Worm (Caenorhabditis elegans) whole organism, early embryonic: Measurements from ENCODE around the gene bed-3.

Source experiments
- B0310.2 ChIP-seq: sonication (generic microtip); optimal IDR thresholded peaks from 2 replicates; lab custom pipeline; 2016; ENCODE audit warnings: mild to moderate bottlenecking, missing genetic modification characterization, missing compliant biosample characterization
- F13C5.2 ChIP-seq: sonication (generic microtip); optimal IDR thresholded peaks from 2 replicates; lab custom pipeline; 2017; ENCODE audit warnings: mild to moderate bottlenecking, missing genetic modification characterization, inconsistent platforms, missing compliant biosample characterization
- aly-1 ChIP-seq: sonication (generic microtip); optimal IDR thresholded peaks from 2 replicates; lab custom pipeline; 2016; ENCODE audit warnings: missing genetic modification characterization, missing compliant biosample characterization
- ama-1 ChIP-seq: fragments of 150-350 bp; optimal IDR thresholded peaks from 2 replicates; lab custom pipeline; 2014
- ceh-13 ChIP-seq: fragments of 200-800 bp; sonication (Bioruptor generic); optimal IDR thresholded peaks from 2 replicates; lab custom pipeline; 2018; ENCODE audit warnings: mild to moderate bottlenecking, missing genetic modification characterization, missing compliant biosample characterization
- ceh-36 ChIP-seq: sonication (generic microtip); optimal IDR thresholded peaks from 2 replicates; lab custom pipeline; 2016; ENCODE audit warnings: missing genetic modification characterization, inconsistent platforms, missing compliant biosample characterization
- ets-7 ChIP-seq: sonication (generic microtip); optimal IDR thresholded peaks from 2 replicates; lab custom pipeline; 2016; ENCODE audit warnings: missing genotype, missing genetic modification characterization, missing compliant biosample characterization
- flt-1 ChIP-seq: fragments of 200-800 bp; sonication (Bioruptor generic); IDR thresholded peaks from 2 replicates; pipeline ENCODE4 v1.3.6; 2022; ENCODE audit warnings: missing genetic modification characterization, missing compliant biosample characterization
- hmbx-1 ChIP-seq: sonication (generic microtip); optimal IDR thresholded peaks from 2 replicates; lab custom pipeline; 2016; ENCODE audit warnings: mild to moderate bottlenecking, missing genetic modification characterization, missing compliant biosample characterization
- hmg-4 ChIP-seq: fragments of 200-800 bp; sonication (Bioruptor generic); optimal IDR thresholded peaks from 2 replicates; lab custom pipeline; 2018; ENCODE audit warnings: mild to moderate bottlenecking, missing genetic modification characterization, missing compliant biosample characterization
- hnd-1 ChIP-seq: sonication (generic microtip); optimal IDR thresholded peaks from 2 replicates; lab custom pipeline; 2016; ENCODE audit warnings: missing genetic modification characterization, missing compliant biosample characterization
- pes-1 ChIP-seq: fragments of 200-800 bp; sonication (Bioruptor generic); IDR thresholded peaks from 2 replicates; pipeline ENCODE4 v1.3.6; 2022; ENCODE audit warnings: missing genetic modification reagents, missing genetic modification characterization, missing compliant biosample characterization
- scrt-1 ChIP-seq: fragments of 200-800 bp; sonication (Bioruptor generic); IDR thresholded peaks from 2 replicates; pipeline ENCODE4 v1.3.6; 2022; ENCODE audit warnings: missing genetic modification characterization, missing compliant biosample characterization
- sea-1 ChIP-seq: fragments of 200-800 bp; sonication (Bioruptor generic); conservative IDR thresholded peaks from 2 replicates; pipeline ENCODE4 v1.3.6; 2022; ENCODE audit warnings: missing genetic modification characterization, missing compliant biosample characterization
- tbx-11 ChIP-seq: fragments of 200-800 bp; sonication (Bioruptor generic); IDR thresholded peaks from 2 replicates; pipeline ENCODE4 v1.3.6; 2022; ENCODE audit warnings: missing genetic modification characterization, missing compliant biosample characterization
- tbx-37 ChIP-seq: fragments of 200-800 bp; sonication (Bioruptor generic); conservative IDR thresholded peaks from 2 replicates; pipeline ENCODE4 v1.3.6; 2022; ENCODE audit warnings: missing genetic modification reagents, missing genetic modification characterization, missing compliant biosample characterization
- tra-4 ChIP-seq: sonication (generic microtip); optimal IDR thresholded peaks from 2 replicates; lab custom pipeline; 2017; ENCODE audit warnings: missing genetic modification characterization, missing compliant biosample characterization

bed-3 gene

DNA sequence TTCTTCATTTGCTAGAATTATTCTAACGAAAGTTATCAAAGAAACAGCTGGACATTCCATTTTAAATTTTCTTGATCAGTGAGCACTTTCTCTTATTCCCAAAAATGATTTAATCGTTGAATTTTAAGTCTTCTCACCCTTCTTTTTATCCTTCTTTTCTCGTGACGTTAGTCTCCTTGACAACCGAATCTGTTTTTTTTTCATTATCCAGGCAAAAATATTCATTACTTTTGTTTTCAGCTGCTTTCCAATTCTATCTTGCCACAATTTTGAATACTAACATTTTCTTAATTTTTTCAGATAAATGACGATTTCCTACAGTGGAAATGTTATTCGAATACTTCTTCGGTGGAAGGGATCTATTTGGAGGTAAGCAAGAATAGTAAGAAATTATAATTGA lies 12.7 kb upstream of the bed-3 start, which contains the start of gene best-13:
Gene best-13 (plus strand): TSS at position 301 of the 400 bp plus-strand sequence.
- TF ChIP-seq hnd-1 (tag; lab: Kevin White, UChicago) (no peak), sea-1 (GFP tag; lab: Robert Waterston, UW) (no peak), ceh-36 (tag; lab: Kevin White, UChicago) (no peak), pes-1 (GFP tag; lab: Robert Waterston, UW) (no peak), aly-1 (no peak), ceh-13 (GFP tag; lab: Kevin White, UChicago) (no peak), B0310.2 (no peak), tra-4 (tag; lab: Kevin White, UChicago) (no peak), scrt-1 (GFP tag; lab: Robert Waterston, UW) (no peak), ama-1 (lab: Kevin White, UChicago) (no peak), flt-1 (GFP tag; lab: Robert Waterston, UW) (no peak), hmbx-1 (no peak), F13C5.2 (tag; lab: Kevin White, UChicago) (no peak), tbx-11 (GFP tag; lab: Robert Waterston, UW) (no peak), hmg-4 (GFP tag; lab: Kevin White, UChicago) (no peak), ets-7 (tag; lab: Kevin White, UChicago) (no peak), tbx-37 (GFP tag; lab: Robert Waterston, UW) (no peak)

DNA sequence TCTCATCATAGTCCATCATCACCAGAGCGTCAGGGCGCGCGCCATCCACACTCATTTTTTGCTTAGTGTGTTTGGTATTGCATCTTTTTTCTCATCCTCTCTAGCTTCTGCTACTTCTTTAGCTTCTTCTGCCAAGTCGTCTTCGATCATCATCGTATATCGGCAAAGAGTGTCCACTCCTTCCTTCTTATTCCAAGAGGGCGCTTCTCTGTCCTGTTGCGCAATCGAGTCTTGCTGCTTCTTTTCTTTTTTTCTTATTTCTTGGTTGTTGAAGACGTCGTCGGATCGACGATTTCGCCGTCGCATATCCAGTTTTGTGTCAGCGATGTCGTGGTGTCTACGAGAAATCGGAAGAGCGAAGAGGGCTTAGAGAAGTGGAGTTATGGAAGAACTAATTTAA lies 3.3 kb upstream of the bed-3 start:
- no peak for TF ChIP-seq scrt-1 (GFP tag; lab: Robert Waterston, UW)
- no peak for TF ChIP-seq F13C5.2 (tag; lab: Kevin White, UChicago)
- TF ChIP-seq tra-4 (tag; lab: Kevin White, UChicago): no peak
- TF ChIP-seq ceh-13 (GFP tag; lab: Kevin White, UChicago): no peak
- TF ChIP-seq hnd-1 (tag; lab: Kevin White, UChicago): no peak
- TF ChIP-seq hmbx-1: no peak
- no peak for TF ChIP-seq pes-1 (GFP tag; lab: Robert Waterston, UW)
- no peak for TF ChIP-seq sea-1 (GFP tag; lab: Robert Waterston, UW)
- TF ChIP-seq tbx-37 (GFP tag; lab: Robert Waterston, UW): no peak
- no peak for TF ChIP-seq ets-7 (tag; lab: Kevin White, UChicago)
- TF ChIP-seq hmg-4 (GFP tag; lab: Kevin White, UChicago): no peak
- no peak for TF ChIP-seq flt-1 (GFP tag; lab: Robert Waterston, UW)
- no peak for TF ChIP-seq aly-1
- no peak for TF ChIP-seq B0310.2
- no peak for TF ChIP-seq ceh-36 (tag; lab: Kevin White, UChicago)
- no peak for TF ChIP-seq tbx-11 (GFP tag; lab: Robert Waterston, UW)
- no peak for TF ChIP-seq ama-1 (lab: Kevin White, UChicago)

DNA sequence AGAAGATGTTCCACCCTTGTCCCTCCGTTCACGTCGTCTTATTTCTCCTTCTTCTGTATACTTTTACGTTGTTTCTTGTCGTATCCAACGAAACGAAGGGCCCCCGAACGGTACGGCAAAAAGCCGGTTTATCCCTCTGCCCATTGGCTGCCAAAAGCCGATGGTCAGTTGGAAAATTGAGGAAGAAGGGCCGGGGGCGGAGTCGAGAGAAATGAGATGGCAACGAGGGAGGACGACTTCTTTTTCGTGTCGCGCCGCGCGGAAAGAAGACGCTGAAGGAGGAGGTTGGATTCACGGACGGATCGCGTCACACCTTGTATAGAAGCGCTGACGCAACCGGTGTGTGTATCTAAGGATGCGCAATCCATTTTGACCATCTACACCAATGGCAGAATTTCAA lies 1.2 kb upstream of the bed-3 start:
- TF ChIP-seq ceh-36 (tag; lab: Kevin White, UChicago) (no peak), ets-7 (tag; lab: Kevin White, UChicago) (no peak), hmbx-1 (no peak), B0310.2 (no peak), tra-4 (tag; lab: Kevin White, UChicago) (no peak), tbx-37 (GFP tag; lab: Robert Waterston, UW) (no peak), hnd-1 (tag; lab: Kevin White, UChicago) (no peak), F13C5.2 (tag; lab: Kevin White, UChicago) (no peak)

DNA sequence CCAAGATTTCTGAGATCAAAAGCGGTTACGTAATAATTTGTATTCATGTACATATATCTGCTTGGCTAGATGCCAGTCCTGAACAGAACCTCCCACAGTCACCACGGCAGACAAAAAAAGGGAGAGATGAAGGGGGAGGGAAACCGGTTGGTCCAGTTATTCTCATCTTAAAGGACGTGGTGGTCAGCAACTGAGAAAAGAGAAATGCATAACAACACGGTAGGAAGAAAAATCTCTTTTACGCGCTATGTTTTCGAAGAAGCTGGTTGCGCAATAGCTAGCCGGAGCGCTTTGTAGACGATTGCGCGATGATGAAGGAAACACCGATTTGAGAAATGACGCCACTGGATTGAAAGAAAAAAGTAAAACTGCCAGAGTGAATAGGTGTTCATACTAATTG lies 1.7 kb downstream of the bed-3 start:
- no peak for TF ChIP-seq tbx-11 (GFP tag; lab: Robert Waterston, UW)
- TF ChIP-seq flt-1 (GFP tag; lab: Robert Waterston, UW): no peak
- TF ChIP-seq B0310.2: no peak
- no peak for TF ChIP-seq ceh-36 (tag; lab: Kevin White, UChicago)
- no peak for TF ChIP-seq F13C5.2 (tag; lab: Kevin White, UChicago)
- no peak for TF ChIP-seq ets-7 (tag; lab: Kevin White, UChicago)
- TF ChIP-seq pes-1 (GFP tag; lab: Robert Waterston, UW): no peak

DNA sequence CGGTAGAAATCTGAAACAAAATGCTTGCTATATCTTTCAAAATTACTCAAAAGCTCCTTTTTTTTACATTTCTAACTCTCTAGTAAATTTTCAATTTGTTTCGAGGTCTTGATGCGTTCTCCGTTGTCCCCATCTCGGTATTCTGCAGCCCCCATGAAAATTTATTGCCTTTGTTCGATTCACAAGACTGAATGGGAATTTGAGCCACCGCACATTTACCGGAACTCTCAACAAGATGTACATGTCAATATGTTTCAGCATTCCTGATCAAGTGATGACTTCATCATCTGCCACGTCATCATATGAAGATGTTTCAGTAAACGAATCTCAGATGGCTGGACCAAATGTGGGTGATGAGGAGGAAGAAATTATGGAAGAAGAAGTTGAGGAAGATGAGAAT lies 4.1 kb downstream of the bed-3 start:
- TF ChIP-seq tra-4 (tag; lab: Kevin White, UChicago) (no peak), tbx-11 (GFP tag; lab: Robert Waterston, UW) (no peak), tbx-37 (GFP tag; lab: Robert Waterston, UW) (no peak), ama-1 (lab: Kevin White, UChicago) (no peak), hnd-1 (tag; lab: Kevin White, UChicago) (no peak), ets-7 (tag; lab: Kevin White, UChicago) (no peak), F13C5.2 (tag; lab: Kevin White, UChicago) (no peak), B0310.2 (no peak), aly-1 (no peak), ceh-36 (tag; lab: Kevin White, UChicago) (no peak), ceh-13 (GFP tag; lab: Kevin White, UChicago) (no peak), hmbx-1 (no peak), pes-1 (GFP tag; lab: Robert Waterston, UW) (no peak), hmg-4 (GFP tag; lab: Kevin White, UChicago) (no peak), sea-1 (GFP tag; lab: Robert Waterston, UW) (no peak), scrt-1 (GFP tag; lab: Robert Waterston, UW) (no peak), flt-1 (GFP tag; lab: Robert Waterston, UW) (no peak)

DNA sequence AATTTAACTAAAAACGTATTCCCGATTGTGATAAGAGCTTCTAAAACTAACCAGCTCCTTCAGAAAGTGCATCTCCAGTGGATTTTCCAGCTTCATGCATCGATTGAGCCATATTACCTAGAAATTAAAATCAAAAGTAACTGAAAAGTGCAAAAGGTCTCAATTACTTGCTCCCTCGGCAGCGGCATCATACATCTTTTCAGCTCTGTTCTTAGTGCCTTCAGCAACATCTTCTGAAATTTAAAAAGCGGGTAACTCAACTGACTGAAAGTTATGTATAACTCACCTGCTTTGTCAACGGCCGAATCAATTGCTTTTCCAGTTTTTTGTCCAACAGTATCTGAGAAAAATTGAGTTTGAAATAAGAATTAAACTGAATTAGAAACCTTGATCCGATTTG lies 8.1 kb downstream of the bed-3 start:
- TF ChIP-seq B0310.2 (no peak), tra-4 (tag; lab: Kevin White, UChicago) (no peak), aly-1 (no peak), ama-1 (lab: Kevin White, UChicago) (no peak), tbx-37 (GFP tag; lab: Robert Waterston, UW) (no peak), ets-7 (tag; lab: Kevin White, UChicago) (no peak), tbx-11 (GFP tag; lab: Robert Waterston, UW) (no peak), flt-1 (GFP tag; lab: Robert Waterston, UW) (no peak), hmbx-1 (no peak), F13C5.2 (tag; lab: Kevin White, UChicago) (no peak), hmg-4 (GFP tag; lab: Kevin White, UChicago) (no peak), pes-1 (GFP tag; lab: Robert Waterston, UW) (no peak), hnd-1 (tag; lab: Kevin White, UChicago) (no peak)
